Worm (Caenorhabditis elegans) whole organism, mixed stage, embryonic: ENCODE measurements around the gene hpo-28.

Source experiments
- bed-3 ChIP-seq: fragments of 200-800 bp; sonication (Bioruptor generic); optimal IDR thresholded peaks from 3 replicates; lab custom pipeline; 2018; ENCODE audit warnings: mild to moderate bottlenecking, missing genetic modification characterization, moderate library complexity, missing compliant biosample characterization
- ceh-39 ChIP-seq: fragments of 150-350 bp; optimal IDR thresholded peaks from 2 replicates; lab custom pipeline; 2014; ENCODE audit warnings: missing biosample characterization, missing genetic modification characterization
- elt-1 ChIP-seq: sonication (generic microtip); optimal IDR thresholded peaks from 2 replicates; lab custom pipeline; 2017; ENCODE audit warnings: missing genetic modification characterization, mild to moderate bottlenecking, missing compliant biosample characterization, antibody characterized with exemption, moderate library complexity, borderline replicate concordance; ENCODE audit not compliant: insufficient read depth
- mep-1 ChIP-seq: fragments of 150-350 bp; optimal IDR thresholded peaks from 2 replicates; lab custom pipeline; 2017; ENCODE audit warnings: missing biosample characterization, missing genetic modification reagents, missing genetic modification characterization, inconsistent platforms
- nhr-12 ChIP-seq: fragments of 150-350 bp; optimal IDR thresholded peaks from 2 replicates; lab custom pipeline; 2014; ENCODE audit warnings: missing biosample characterization, missing genetic modification characterization
- nhr-237 ChIP-seq: fragments of 150-350 bp; optimal IDR thresholded peaks from 2 replicates; lab custom pipeline; 2014; ENCODE audit warnings: missing biosample characterization, missing genetic modification characterization
- nhr-28 ChIP-seq: fragments of 150-350 bp; optimal IDR thresholded peaks from 2 replicates; lab custom pipeline; 2014; ENCODE audit warnings: missing biosample characterization, missing genetic modification characterization
- unc-62 ChIP-seq: fragments of 150-350 bp; optimal IDR thresholded peaks from 2 replicates; lab custom pipeline; 2014; ENCODE audit warnings: missing biosample characterization, missing genetic modification reagents, missing genetic modification characterization
- zip-8 ChIP-seq: fragments of 150-350 bp; optimal IDR thresholded peaks from 2 replicates; lab custom pipeline; 2014; ENCODE audit warnings: missing biosample characterization, missing genetic modification characterization
- ztf-11 ChIP-seq: fragments of 150-350 bp; optimal IDR thresholded peaks from 2 replicates; lab custom pipeline; 2014; ENCODE audit warnings: missing biosample characterization, missing genetic modification characterization

DNA sequence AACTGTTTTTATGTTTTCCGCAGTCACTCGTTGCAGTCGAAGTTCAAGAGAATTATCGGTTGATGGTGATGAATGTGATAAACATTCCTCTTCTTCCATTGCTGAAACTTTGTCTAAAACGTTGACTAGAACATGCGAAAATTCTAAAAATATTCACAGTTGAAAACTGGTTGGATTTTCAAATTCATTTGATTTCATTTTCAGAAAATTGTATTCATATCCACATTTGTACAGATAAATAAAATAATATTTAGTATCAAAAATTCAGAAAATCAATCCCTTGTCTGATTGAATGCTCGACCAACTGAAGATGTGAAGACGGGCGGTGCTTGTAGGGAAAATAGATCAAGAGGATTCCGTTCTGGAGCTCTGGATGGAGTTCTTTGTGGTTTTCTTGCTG lies 31.3 kb downstream of the hpo-28 start, which contains the start of gene F54E7.9:
- TF ChIP-seq ztf-11 (tag; lab: Kevin White, UChicago) = no peak
- no peak for TF ChIP-seq nhr-12 (tag; lab: Kevin White, UChicago)
- no peak for TF ChIP-seq ceh-39 (tag; lab: Kevin White, UChicago)
- TF ChIP-seq elt-1 = no peak
- TF ChIP-seq zip-8 = no peak
- no peak for TF ChIP-seq bed-3 (GFP tag; lab: Kevin White, UChicago)
- TF ChIP-seq unc-62 (GFP tag; lab: Kevin White, UChicago) = no peak
- TF ChIP-seq mep-1 (tag; lab: Kevin White, UChicago) = no peak
- no peak for TF ChIP-seq nhr-237 (tag; lab: Kevin White, UChicago)
- no peak for TF ChIP-seq nhr-28 (tag; lab: Kevin White, UChicago)
